Worm (Caenorhabditis elegans) whole organism, L2 larva: ENCODE results near the gene wdr-83.

Source experiments
- F13H6.1 ChIP-seq: sonication (generic microtip); optimal IDR thresholded peaks from 2 replicates; lab custom pipeline; 2016; ENCODE audit warnings: missing genetic modification characterization, missing compliant biosample characterization
- R02D3.7 ChIP-seq: fragments of 150-350 bp; optimal IDR thresholded peaks from 2 replicates; lab custom pipeline; 2014; ENCODE audit warnings: missing biosample characterization, missing genetic modification characterization
- ZK546.5 ChIP-seq: sonication (generic microtip); optimal IDR thresholded peaks from 2 replicates; lab custom pipeline; 2017; ENCODE audit warnings: missing biosample characterization, missing genetic modification characterization
- alr-1 ChIP-seq: fragments of 150-350 bp; optimal IDR thresholded peaks from 2 replicates; lab custom pipeline; 2014; ENCODE audit warnings: missing biosample characterization, missing genetic modification characterization
- aly-2 ChIP-seq: fragments of 150-350 bp; optimal IDR thresholded peaks from 2 replicates; lab custom pipeline; 2014; ENCODE audit warnings: missing biosample characterization, missing genetic modification characterization
- ama-1 ChIP-seq: fragments of 150-350 bp; optimal IDR thresholded peaks from 2 replicates; lab custom pipeline; 2018; ENCODE audit warnings: inconsistent platforms
- blmp-1 ChIP-seq: sonication (generic microtip); optimal IDR thresholded peaks from 2 replicates; lab custom pipeline; 2017; ENCODE audit warnings: missing genetic modification characterization, mild to moderate bottlenecking, missing compliant biosample characterization, antibody characterized with exemption, moderate library complexity; ENCODE audit not compliant: insufficient read depth
- ceh-16 ChIP-seq: fragments of 150-350 bp; optimal IDR thresholded peaks from 2 replicates; lab custom pipeline; 2014; ENCODE audit warnings: missing biosample characterization, missing genetic modification characterization
- crh-2 ChIP-seq: sonication (generic microtip); optimal IDR thresholded peaks from 2 replicates; lab custom pipeline; 2017; ENCODE audit warnings: missing biosample characterization, missing genetic modification characterization
- dmd-4 ChIP-seq: sonication (generic microtip); optimal IDR thresholded peaks from 2 replicates; lab custom pipeline; 2017; ENCODE audit warnings: missing biosample characterization, missing genetic modification characterization
- egl-27 ChIP-seq: sonication (generic microtip); optimal IDR thresholded peaks from 3 replicates; lab custom pipeline; 2017; ENCODE audit warnings: missing biosample characterization, missing genetic modification reagents, missing genetic modification characterization
- elt-1 ChIP-seq: fragments of 150-350 bp; optimal IDR thresholded peaks from 2 replicates; lab custom pipeline; 2014; ENCODE audit warnings: missing biosample characterization, missing genetic modification characterization
- elt-3 ChIP-seq: sonication (generic microtip); optimal IDR thresholded peaks from 2 replicates; lab custom pipeline; 2017; ENCODE audit warnings: missing biosample characterization, missing genetic modification characterization
- gmeb-1 ChIP-seq: fragments of 150-350 bp; optimal IDR thresholded peaks from 2 replicates; lab custom pipeline; 2014; ENCODE audit warnings: missing biosample characterization, missing genetic modification characterization
- lin-11 ChIP-seq: fragments of 150-350 bp; sonication (generic microtip); optimal IDR thresholded peaks from 2 replicates; lab custom pipeline; 2014; ENCODE audit warnings: missing biosample characterization, missing genetic modification characterization, inconsistent platforms, mixed read lengths
- lin-13 ChIP-seq: fragments of 150-350 bp; optimal IDR thresholded peaks from 2 replicates; lab custom pipeline; 2014; ENCODE audit warnings: missing biosample characterization, missing genetic modification reagents, missing genetic modification characterization
- lin-39 ChIP-seq: fragments of 150-350 bp; optimal IDR thresholded peaks from 2 replicates; lab custom pipeline; 2014; ENCODE audit warnings: missing biosample characterization, missing genetic modification reagents, missing genetic modification characterization
- mbf-1 ChIP-seq: sonication (generic microtip); optimal IDR thresholded peaks from 2 replicates; lab custom pipeline; 2017; ENCODE audit warnings: missing biosample characterization, missing genetic modification characterization
- mdl-1 ChIP-seq, 2 experiments: fragments of 150-350 bp in 1 of 2; sonication (generic microtip) in 1 of 2; optimal IDR thresholded peaks; 2 replicates each; lab custom pipeline; 2017; ENCODE audit warnings: missing biosample characterization in 2 of 2, missing genetic modification characterization in 2 of 2
- nhr-12 ChIP-seq: fragments of 150-350 bp; optimal IDR thresholded peaks from 2 replicates; lab custom pipeline; 2014; ENCODE audit warnings: missing biosample characterization, missing genetic modification characterization
- nhr-129 ChIP-seq: fragments of 150-350 bp; optimal IDR thresholded peaks from 2 replicates; lab custom pipeline; 2014; ENCODE audit warnings: missing biosample characterization, missing genetic modification characterization
- nhr-21 ChIP-seq: fragments of 150-350 bp; optimal IDR thresholded peaks from 2 replicates; lab custom pipeline; 2014; ENCODE audit warnings: missing biosample characterization, missing genetic modification characterization
- nhr-23 ChIP-seq: fragments of 150-350 bp; optimal IDR thresholded peaks from 2 replicates; lab custom pipeline; 2014; ENCODE audit warnings: missing biosample characterization, missing genetic modification reagents, missing genetic modification characterization
- nhr-237 ChIP-seq: fragments of 150-350 bp; optimal IDR thresholded peaks from 2 replicates; lab custom pipeline; 2014; ENCODE audit warnings: missing biosample characterization, missing genetic modification characterization
- nhr-25 ChIP-seq: fragments of 150-350 bp; sonication (generic microtip); optimal IDR thresholded peaks from 3 replicates; lab custom pipeline; 2014; ENCODE audit warnings: missing biosample characterization, missing genetic modification characterization
- nhr-6 ChIP-seq: fragments of 150-350 bp; optimal IDR thresholded peaks from 2 replicates; lab custom pipeline; 2014; ENCODE audit warnings: missing biosample characterization, missing genetic modification characterization
- nhr-77 ChIP-seq: fragments of 150-350 bp; optimal IDR thresholded peaks from 2 replicates; lab custom pipeline; 2014; ENCODE audit warnings: missing biosample characterization, missing genetic modification characterization
- peb-1 ChIP-seq: fragments of 150-350 bp; optimal IDR thresholded peaks from 2 replicates; lab custom pipeline; 2014; ENCODE audit warnings: missing biosample characterization, missing genetic modification characterization
- skn-1 ChIP-seq: sonication (generic microtip); optimal IDR thresholded peaks from 2 replicates; lab custom pipeline; 2017; ENCODE audit warnings: missing biosample characterization, missing genetic modification characterization
- sma-9 ChIP-seq, 2 experiments: fragments of 150-350 bp in 1 of 2; sonication (generic microtip) in 1 of 2; optimal IDR thresholded peaks; 2 replicates each; lab custom pipeline; 2014 to 2016; ENCODE audit warnings: missing genetic modification characterization in 2 of 2, mild to moderate bottlenecking in 1 of 2, missing biosample characterization in 1 of 2, missing compliant biosample characterization in 1 of 2, missing genetic modification reagents in 1 of 2, moderate library complexity in 1 of 2
- snpc-4 ChIP-seq: fragments of 150-350 bp; optimal IDR thresholded peaks from 2 replicates; lab custom pipeline; 2014; ENCODE audit warnings: missing biosample characterization, missing genetic modification characterization
- unc-39 ChIP-seq: fragments of 150-350 bp; optimal IDR thresholded peaks from 2 replicates; lab custom pipeline; 2014; ENCODE audit warnings: missing biosample characterization, missing genetic modification characterization
- unc-55 ChIP-seq: fragments of 150-350 bp; sonication (generic microtip); optimal IDR thresholded peaks from 3 replicates; lab custom pipeline; 2014; ENCODE audit warnings: missing biosample characterization, missing genetic modification reagents, missing genetic modification characterization
- unc-62 ChIP-seq: fragments of 150-350 bp; optimal IDR thresholded peaks from 2 replicates; lab custom pipeline; 2014; ENCODE audit warnings: missing biosample characterization, missing genetic modification reagents, missing genetic modification characterization
- zag-1 ChIP-seq: fragments of 150-350 bp; optimal IDR thresholded peaks from 2 replicates; lab custom pipeline; 2014; ENCODE audit warnings: missing biosample characterization, missing genetic modification characterization
- ztf-1 ChIP-seq: fragments of 200-800 bp; sonication (Bioruptor generic); conservative IDR thresholded peaks from 2 replicates; pipeline ENCODE4 v1.3.6; 2022; ENCODE audit warnings: missing genetic modification characterization, missing compliant biosample characterization
- ztf-11 ChIP-seq: sonication (generic microtip); optimal IDR thresholded peaks from 2 replicates; lab custom pipeline; 2017; ENCODE audit warnings: missing biosample characterization, missing genetic modification characterization

wdr-83 gene

DNA sequence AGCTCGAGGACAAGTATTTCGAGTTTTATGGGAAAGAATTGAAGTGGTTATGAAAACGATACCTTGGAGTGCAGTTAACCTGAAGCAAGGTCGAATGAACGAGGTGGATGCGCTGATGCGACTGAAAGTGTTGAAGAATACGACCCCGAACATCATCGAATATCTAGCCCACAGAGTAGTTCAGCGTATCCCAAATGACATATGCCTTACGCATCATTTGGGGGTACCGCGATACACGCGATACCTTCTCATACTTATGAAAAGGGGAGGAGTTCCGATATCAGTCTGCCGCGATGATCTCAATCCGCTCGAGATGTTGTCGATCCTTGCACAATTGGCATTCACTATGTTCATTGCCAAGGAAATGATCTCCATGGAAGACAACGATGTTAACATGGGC lies 41.7 kb downstream of the wdr-83 start, which contains the start of gene T27F7.12:
TSS of gene T27F7.12 (plus strand) at position 301 of the 400 bp plus-strand sequence.
- no peak for TF ChIP-seq lin-11 (tag; lab: Kevin White, UChicago)
- no peak for TF ChIP-seq nhr-6 (tag; lab: Kevin White, UChicago)
- no peak for TF ChIP-seq blmp-1 (tag; lab: Kevin White, UChicago)
- TF ChIP-seq nhr-12, result no peak
- TF ChIP-seq elt-1 (tag; lab: Kevin White, UChicago), result no peak
- TF ChIP-seq nhr-25 (tag; lab: Kevin White, UChicago), result no peak
- TF ChIP-seq dmd-4 (tag; lab: Kevin White, UChicago), result no peak
- no peak for TF ChIP-seq egl-27
- no peak for TF ChIP-seq zag-1 (tag; lab: Kevin White, UChicago)
- TF ChIP-seq lin-13, result no peak
- TF ChIP-seq nhr-21 (tag; lab: Kevin White, UChicago), result no peak
- TF ChIP-seq R02D3.7, result no peak
- no peak for TF ChIP-seq ztf-1
- no peak for TF ChIP-seq alr-1 (tag; lab: Kevin White, UChicago)
- TF ChIP-seq aly-2 (tag; lab: Kevin White, UChicago), result no peak

ce11 chrII:4987257-4987656 lies 44.3 kb downstream of the wdr-83 start:
- TF ChIP-seq lin-39 (tag; lab: Kevin White, UChicago), result no peak
- TF ChIP-seq dmd-4 (tag; lab: Kevin White, UChicago), result no peak
- TF ChIP-seq nhr-77, result no peak
- no peak for TF ChIP-seq nhr-21 (tag; lab: Kevin White, UChicago)
- TF ChIP-seq ceh-16 (tag; lab: Kevin White, UChicago), result no peak
- TF ChIP-seq snpc-4 (tag; lab: Kevin White, UChicago), result no peak
- no peak for TF ChIP-seq aly-2 (tag; lab: Kevin White, UChicago)
- TF ChIP-seq gmeb-1 (tag; lab: Kevin White, UChicago), result no peak
- no peak for TF ChIP-seq lin-13
- no peak for TF ChIP-seq unc-62
- TF ChIP-seq crh-2, result no peak
- no peak for TF ChIP-seq peb-1 (tag; lab: Kevin White, UChicago)
- no peak for TF ChIP-seq mbf-1 (tag; lab: Kevin White, UChicago)
- TF ChIP-seq nhr-6 (tag; lab: Kevin White, UChicago), result no peak

DNA sequence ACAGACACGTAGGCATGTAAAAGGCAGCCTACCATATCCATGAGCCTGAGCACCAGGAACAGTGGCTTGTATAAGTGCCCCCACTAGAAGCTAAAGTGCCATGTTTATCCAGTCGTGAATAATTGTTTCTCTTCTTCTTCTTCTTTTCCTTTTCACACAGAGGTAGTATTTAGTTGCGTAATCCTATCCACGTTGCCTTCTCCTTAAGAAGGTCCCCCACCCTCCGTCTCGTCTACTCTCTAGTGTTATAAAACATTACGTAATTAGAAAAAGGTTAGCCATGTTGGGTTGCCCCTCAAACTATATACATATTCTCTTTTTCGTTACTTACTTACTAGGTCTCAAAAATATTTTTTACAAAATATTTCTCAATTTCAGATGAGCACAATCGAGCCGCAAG lies 44.8 kb downstream of the wdr-83 start:
- no peak for TF ChIP-seq F13H6.1 (tag; lab: Kevin White, UChicago)
- TF ChIP-seq skn-1 (tag; lab: Kevin White, UChicago), result no peak
- TF ChIP-seq unc-39 (tag; lab: Kevin White, UChicago), result no peak
- TF ChIP-seq mdl-1 (tag; optimal IDR thresholded peaks at IDR 0.05; lab: Kevin White, UChicago), result no peak
- no peak for TF ChIP-seq peb-1 (tag; lab: Kevin White, UChicago)
- no peak for TF ChIP-seq aly-2 (tag; lab: Kevin White, UChicago)
- TF ChIP-seq lin-39 (tag; lab: Kevin White, UChicago), result no peak
- no peak for TF ChIP-seq unc-55
- TF ChIP-seq nhr-77, result no peak
- no peak for TF ChIP-seq ztf-11 (tag; lab: Kevin White, UChicago)
- TF ChIP-seq nhr-129 (tag; lab: Kevin White, UChicago), result no peak
- no peak for TF ChIP-seq snpc-4 (tag; lab: Kevin White, UChicago)
- TF ChIP-seq ZK546.5, result no peak
- no peak for TF ChIP-seq elt-3 (tag; lab: Kevin White, UChicago)
- TF ChIP-seq nhr-23 (tag; lab: Kevin White, UChicago), result no peak
- no peak for TF ChIP-seq nhr-6 (tag; lab: Kevin White, UChicago)
- TF ChIP-seq egl-27, result no peak
- TF ChIP-seq sma-9 (GFP tag; optimal IDR thresholded peaks at IDR 0.05; lab: Kevin White, UChicago), result no peak
- TF ChIP-seq sma-9 (tag; optimal IDR thresholded peaks at IDR 0.05; lab: Kevin White, UChicago), result no peak

DNA sequence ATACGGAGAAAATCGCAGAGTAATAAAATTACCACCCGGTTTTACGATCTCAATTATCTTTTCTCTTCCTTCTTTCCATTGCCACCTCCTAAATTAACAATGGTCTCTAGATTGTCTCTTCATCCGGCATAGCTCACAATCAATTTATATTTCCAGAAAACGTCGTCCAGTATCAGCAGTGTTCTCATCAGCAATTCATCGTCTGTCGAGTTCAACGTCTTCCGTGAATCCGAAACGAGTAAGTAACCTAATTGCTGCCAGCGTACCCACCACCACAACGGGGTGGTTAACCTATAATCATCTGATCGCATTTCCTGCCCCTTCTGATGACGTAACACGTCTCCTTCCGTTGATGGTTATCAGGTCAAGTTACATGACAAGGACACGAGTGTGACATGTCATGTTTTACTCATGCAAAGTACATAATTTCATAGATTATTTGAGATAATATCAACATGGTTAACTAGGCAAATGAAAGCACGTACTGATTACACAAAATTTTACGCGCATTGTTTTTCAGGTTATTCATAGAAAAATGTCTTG lies 45.5 kb downstream of the wdr-83 start:
- TF ChIP-seq skn-1 (tag; lab: Kevin White, UChicago) (no peak), sma-9 (GFP tag; optimal IDR thresholded peaks at IDR 0.05; lab: Kevin White, UChicago) (peak; percentile 49), sma-9 (tag; optimal IDR thresholded peaks at IDR 0.05; lab: Kevin White, UChicago) (no peak), nhr-21 (tag; lab: Kevin White, UChicago) (no peak), nhr-25 (tag; lab: Kevin White, UChicago) (peak; percentile 32), ceh-16 (tag; lab: Kevin White, UChicago) (peak; percentile 58), unc-62 (no peak), ama-1 (no peak), nhr-129 (tag; lab: Kevin White, UChicago) (peak; percentile 40), nhr-237 (no peak), unc-39 (tag; lab: Kevin White, UChicago) (no peak)
